Worm (Caenorhabditis elegans) whole organism, L4/young adult: Measurements from ENCODE around the gene nhr-241.

ENCODE experiments used
- W03F9.2 ChIP-seq: fragments of 150-350 bp; optimal IDR thresholded peaks from 2 replicates; lab custom pipeline; 2014; ENCODE audit warnings: missing biosample characterization, missing genetic modification characterization
- dao-5 ChIP-seq: sonication (generic microtip); optimal IDR thresholded peaks from 2 replicates; lab custom pipeline; 2016; ENCODE audit warnings: missing genotype, missing genetic modification characterization, moderate library complexity, missing compliant biosample characterization

ce11 chrV:18695469-18695868 lies 3.8 kb upstream of the nhr-241 start:
- TF ChIP-seq dao-5 (tag; lab: Kevin White, UChicago) (no peak), W03F9.2 (tag; lab: Kevin White, UChicago) (no peak)
